Worm (Caenorhabditis elegans) whole organism, L1 larva: ENCODE data around the gene Y41G9A.5.

Experiments
- C16A3.4 ChIP-seq: fragments of 150-350 bp; optimal IDR thresholded peaks from 2 replicates; lab custom pipeline; 2014; ENCODE audit warnings: missing biosample characterization, missing genetic modification characterization
- alr-1 ChIP-seq: fragments of 200-800 bp; sonication (Bioruptor generic); optimal IDR thresholded peaks from 2 replicates; lab custom pipeline; 2018; ENCODE audit warnings: borderline replicate concordance, mild to moderate bottlenecking, missing genetic modification characterization, missing compliant biosample characterization
- ama-1 ChIP-seq: fragments of 150-350 bp; optimal IDR thresholded peaks from 2 replicates; lab custom pipeline; 2014
- ceh-8 ChIP-seq: fragments of 200-800 bp; sonication (Bioruptor generic); optimal IDR thresholded peaks from 2 replicates; lab custom pipeline; 2018; ENCODE audit warnings: mild to moderate bottlenecking, missing genetic modification characterization, moderate library complexity, missing compliant biosample characterization
- ces-1 ChIP-seq: fragments of 150-350 bp; optimal IDR thresholded peaks from 2 replicates; lab custom pipeline; 2014; ENCODE audit warnings: missing biosample characterization, missing genetic modification reagents, missing genetic modification characterization
- dpl-1 ChIP-seq, 3 experiments: fragments of 150-350 bp in 2 of 3; sonication (generic microtip) in 1 of 3; optimal IDR thresholded peaks; 2 replicates each; lab custom pipeline; 2014 to 2017; ENCODE audit warnings: missing biosample characterization in 3 of 3, missing genetic modification characterization in 3 of 3, missing genetic modification reagents in 3 of 3
- efl-1 ChIP-seq, 4 experiments: fragments of 150-350 bp; optimal IDR thresholded peaks in 3 of 4; peaks in 1 of 4; 1 replicate in 1 of 4; 2 replicates in 3 of 4; lab custom pipeline; 2014; ENCODE audit warnings: missing biosample characterization in 2 of 4, missing genetic modification characterization in 2 of 4, missing genetic modification reagents in 2 of 4
- egl-27 ChIP-seq, 2 experiments: fragments of 150-350 bp in 1 of 2; sonication (generic microtip); optimal IDR thresholded peaks; 3 replicates each; lab custom pipeline; 2017 to 2018; ENCODE audit warnings: missing biosample characterization in 2 of 2, missing genetic modification characterization in 2 of 2, missing genetic modification reagents in 2 of 2
- ets-5 ChIP-seq: fragments of 200-800 bp; sonication (Bioruptor generic); IDR thresholded peaks from 2 replicates; pipeline ENCODE4 v1.3.6; 2022; ENCODE audit warnings: missing genetic modification characterization, missing compliant biosample characterization
- fkh-4 ChIP-seq: sonication (generic microtip); optimal IDR thresholded peaks from 2 replicates; lab custom pipeline; 2016; ENCODE audit warnings: missing compliant biosample characterization, missing genetic modification characterization, borderline replicate concordance
- grh-1 ChIP-seq: fragments of 200-800 bp; sonication (Bioruptor generic); IDR thresholded peaks from 2 replicates; pipeline ENCODE4 v1.3.6; 2022; ENCODE audit warnings: missing genetic modification reagents, missing genetic modification characterization, missing compliant biosample characterization
- hlh-17 ChIP-seq: fragments of 200-800 bp; sonication (Bioruptor generic); optimal IDR thresholded peaks from 2 replicates; lab custom pipeline; 2018; ENCODE audit warnings: missing genetic modification characterization, mild to moderate bottlenecking, missing compliant biosample characterization, moderate library complexity, borderline replicate concordance
- hlh-4 ChIP-seq: sonication (generic microtip); optimal IDR thresholded peaks from 2 replicates; lab custom pipeline; 2016; ENCODE audit warnings: mild to moderate bottlenecking, missing genetic modification characterization, missing compliant biosample characterization
- hpl-2 ChIP-seq: fragments of 150-350 bp; optimal IDR thresholded peaks from 2 replicates; lab custom pipeline; 2014; ENCODE audit warnings: missing biosample characterization, missing genetic modification reagents, missing genetic modification characterization
- lin-13 ChIP-seq: fragments of 150-350 bp; optimal IDR thresholded peaks from 2 replicates; lab custom pipeline; 2014; ENCODE audit warnings: missing biosample characterization, missing genetic modification reagents, missing genetic modification characterization
- lin-14 ChIP-seq: fragments of 200-800 bp; sonication (Bioruptor generic); optimal IDR thresholded peaks from 2 replicates; lab custom pipeline; 2018; ENCODE audit warnings: mild to moderate bottlenecking, missing genetic modification characterization, moderate library complexity, missing compliant biosample characterization
- lin-35 ChIP-seq, 2 experiments: fragments of 150-350 bp; optimal IDR thresholded peaks; 2 replicates each; lab custom pipeline; 2014; ENCODE audit warnings: missing biosample characterization in 2 of 2, missing genetic modification characterization in 2 of 2, missing genetic modification reagents in 2 of 2
- lin-39 ChIP-seq: fragments of 150-350 bp; optimal IDR thresholded peaks from 2 replicates; lab custom pipeline; 2014; ENCODE audit warnings: missing biosample characterization, missing genetic modification reagents, missing genetic modification characterization
- lir-3 ChIP-seq: sonication (generic microtip); optimal IDR thresholded peaks from 2 replicates; lab custom pipeline; 2016; ENCODE audit warnings: mild to moderate bottlenecking, missing genetic modification characterization, moderate library complexity, missing compliant biosample characterization; ENCODE audit not compliant: poor library complexity
- lsy-2 ChIP-seq, 2 experiments: fragments of 150-350 bp; optimal IDR thresholded peaks; 2 replicates each; lab custom pipeline; 2014; ENCODE audit warnings: missing biosample characterization in 2 of 2, missing genetic modification characterization in 2 of 2
- mab-9 ChIP-seq: fragments of 200-800 bp; sonication (Bioruptor generic); IDR thresholded peaks from 2 replicates; pipeline ENCODE4 v1.3.6; 2022; ENCODE audit warnings: missing genetic modification reagents, missing genetic modification characterization, missing compliant biosample characterization
- mep-1 ChIP-seq: fragments of 150-350 bp; optimal IDR thresholded peaks from 2 replicates; lab custom pipeline; 2014; ENCODE audit warnings: missing biosample characterization, missing genetic modification characterization
- nhr-11 ChIP-seq: fragments of 150-350 bp; optimal IDR thresholded peaks from 2 replicates; lab custom pipeline; 2014; ENCODE audit warnings: missing biosample characterization, missing genetic modification characterization
- nhr-12 ChIP-seq: sonication (generic microtip); optimal IDR thresholded peaks from 2 replicates; lab custom pipeline; 2017; ENCODE audit warnings: missing biosample characterization, missing genetic modification characterization
- nhr-237 ChIP-seq: fragments of 150-350 bp; optimal IDR thresholded peaks from 2 replicates; lab custom pipeline; 2014; ENCODE audit warnings: missing biosample characterization, missing genetic modification characterization
- nhr-28 ChIP-seq: fragments of 150-350 bp; optimal IDR thresholded peaks from 2 replicates; lab custom pipeline; 2014; ENCODE audit warnings: missing biosample characterization, missing genetic modification characterization
- nhr-84 ChIP-seq: sonication (generic microtip); optimal IDR thresholded peaks from 2 replicates; lab custom pipeline; 2017; ENCODE audit warnings: missing biosample characterization, missing genetic modification characterization
- nhr-90 ChIP-seq: sonication (generic microtip); optimal IDR thresholded peaks from 2 replicates; lab custom pipeline; 2016; ENCODE audit warnings: mild to moderate bottlenecking, missing genetic modification characterization, missing compliant biosample characterization; ENCODE audit not compliant: poor library complexity
- pax-3 ChIP-seq: fragments of 200-800 bp; sonication (Bioruptor generic); optimal IDR thresholded peaks from 2 replicates; lab custom pipeline; 2018; ENCODE audit warnings: mild to moderate bottlenecking, missing genetic modification characterization, moderate library complexity, missing compliant biosample characterization
- snu-23 ChIP-seq: sonication (generic microtip); optimal IDR thresholded peaks from 2 replicates; lab custom pipeline; 2016; ENCODE audit warnings: missing genetic modification characterization, missing compliant biosample characterization
- tbx-2 ChIP-seq: sonication (generic microtip); optimal IDR thresholded peaks from 2 replicates; lab custom pipeline; 2016; ENCODE audit warnings: missing genetic modification characterization, missing compliant biosample characterization
- unc-130 ChIP-seq: fragments of 150-350 bp; optimal IDR thresholded peaks from 2 replicates; lab custom pipeline; 2017; ENCODE audit warnings: missing biosample characterization, missing genetic modification characterization, inconsistent platforms
- unc-98 ChIP-seq: fragments of 200-800 bp; sonication (Bioruptor generic); IDR thresholded peaks from 2 replicates; pipeline ENCODE4 v1.3.6; 2022; ENCODE audit warnings: missing genetic modification characterization, missing compliant biosample characterization
- xbp-1 ChIP-seq: sonication (generic microtip); optimal IDR thresholded peaks from 2 replicates; lab custom pipeline; 2016; ENCODE audit warnings: missing genetic modification characterization, missing compliant biosample characterization
- zag-1 ChIP-seq: fragments of 150-350 bp; optimal IDR thresholded peaks from 2 replicates; lab custom pipeline; 2014; ENCODE audit warnings: missing biosample characterization, missing genetic modification characterization
- zip-4 ChIP-seq: fragments of 200-800 bp; sonication (Bioruptor generic); optimal IDR thresholded peaks from 2 replicates; lab custom pipeline; 2018; ENCODE audit warnings: mild to moderate bottlenecking, missing genetic modification characterization, moderate library complexity, missing compliant biosample characterization
- ztf-4 ChIP-seq: fragments of 150-350 bp; optimal IDR thresholded peaks from 2 replicates; lab custom pipeline; 2014; ENCODE audit warnings: missing biosample characterization, missing genetic modification characterization

Y41G9A.5 gene

DNA sequence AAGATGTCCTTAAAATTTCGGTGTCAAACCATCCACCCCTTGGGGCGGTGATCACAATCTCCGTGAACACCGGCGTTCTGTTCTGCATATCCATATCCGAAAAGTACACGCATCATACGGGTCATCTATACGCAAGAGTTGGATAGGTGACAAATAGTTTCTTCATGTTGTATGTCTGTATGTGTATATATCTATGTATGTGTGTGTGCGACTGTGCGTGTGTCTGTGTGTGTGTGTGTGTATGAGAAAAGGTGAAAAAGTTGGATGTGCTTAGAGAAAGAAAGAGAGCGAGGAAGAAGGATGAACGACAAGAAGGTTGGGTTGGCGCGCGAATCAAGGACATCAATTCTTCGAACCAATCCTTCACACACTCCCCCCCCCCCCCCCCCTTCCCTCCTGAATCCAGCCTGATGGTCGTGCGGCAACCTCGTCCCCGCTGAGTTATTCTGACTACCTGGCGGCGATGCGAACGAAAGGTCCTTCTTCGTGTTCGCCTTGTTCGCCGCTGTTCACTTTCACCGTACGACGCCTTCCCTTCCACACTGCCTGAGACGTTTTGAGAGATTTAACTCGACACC, 39.1 kb upstream of the Y41G9A.5 start (continued):
- TF ChIP-seq hlh-4 (tag; lab: Kevin White, UChicago) = no peak
- TF ChIP-seq unc-98 (GFP tag; lab: Robert Waterston, UW) = no peak
- no peak for TF ChIP-seq pax-3 (tag; lab: Kevin White, UChicago)
- no peak for TF ChIP-seq hlh-17 (GFP tag; lab: Kevin White, UChicago)
- no peak for TF ChIP-seq nhr-90 (tag; lab: Kevin White, UChicago)
- TF ChIP-seq alr-1 (tag; lab: Kevin White, UChicago) = no peak
- TF ChIP-seq C16A3.4 = peak; percentile 14
- TF ChIP-seq nhr-28 = no peak
- no peak for TF ChIP-seq dpl-1 (GFP tag; optimal IDR thresholded peaks at IDR 0.05; lab: Kevin White, UChicago)
- TF ChIP-seq lsy-2 (tag; optimal IDR thresholded peaks at IDR 0.05; lab: Kevin White, UChicago) = no peak
- TF ChIP-seq zag-1 (tag; lab: Kevin White, UChicago) = no peak
- TF ChIP-seq snu-23 (GFP tag; lab: Kevin White, UChicago) = peak; percentile 49
- no peak for TF ChIP-seq fkh-4 (tag; lab: Kevin White, UChicago)
- no peak for TF ChIP-seq ces-1 (GFP tag; lab: Kevin White, UChicago)
- peak; percentile 57 for TF ChIP-seq mep-1
- TF ChIP-seq egl-27 (tag; optimal IDR thresholded peaks at IDR 0.05; lab: Kevin White, UChicago) = no peak
- no peak for TF ChIP-seq mab-9 (GFP tag; lab: Robert Waterston, UW)
- peak; percentile 81 for TF ChIP-seq lin-14 (GFP tag; lab: Kevin White, UChicago)
- TF ChIP-seq lin-13 (GFP tag; lab: Kevin White, UChicago) = no peak
- peak; percentile 45; the same call in 1 of the 2 replicates for TF ChIP-seq grh-1 (GFP tag; lab: Robert Waterston, UW)
- TF ChIP-seq ama-1 (lab: Kevin White, UChicago) = no peak
- TF ChIP-seq nhr-84 = no peak
- no peak for TF ChIP-seq unc-130 (tag; lab: Kevin White, UChicago)
- TF ChIP-seq ceh-8 = no peak

DNA sequence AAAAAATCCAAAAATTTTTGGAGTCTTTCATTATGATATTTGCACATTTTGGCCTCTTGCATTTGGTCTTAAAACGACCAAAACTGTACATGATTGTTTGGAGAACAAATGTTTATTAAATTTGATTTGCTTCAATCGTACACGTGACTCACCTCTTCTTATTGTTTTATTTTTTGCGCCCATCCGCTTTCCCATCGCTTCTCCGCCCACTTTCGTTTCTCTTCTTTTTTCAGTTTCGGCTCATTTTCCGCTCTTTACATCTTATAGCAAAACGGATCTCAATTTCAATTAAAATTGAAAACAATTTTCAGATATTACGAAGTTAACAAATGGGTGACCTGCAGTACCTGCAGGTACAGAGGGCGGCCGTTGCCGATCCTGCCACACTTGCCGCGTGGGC, 37.2 kb upstream of the Y41G9A.5 start, which contains the start of gene nmy-1:
Gene nmy-1, plus strand, starts transcription at position 301 of the 400 bp plus-strand sequence.
- no peak for TF ChIP-seq nhr-11 (tag; lab: Kevin White, UChicago)
- no peak for TF ChIP-seq xbp-1 (tag; lab: Kevin White, UChicago)
- no peak for TF ChIP-seq hlh-4 (tag; lab: Kevin White, UChicago)
- no peak for TF ChIP-seq zip-4 (GFP tag; lab: Kevin White, UChicago)
- TF ChIP-seq ztf-4 (tag; lab: Kevin White, UChicago) = no peak
- no peak for TF ChIP-seq nhr-12 (tag; lab: Kevin White, UChicago)
- no peak for TF ChIP-seq ets-5 (GFP tag; lab: Robert Waterston, UW)
- TF ChIP-seq nhr-237 (tag; lab: Kevin White, UChicago) = no peak
- TF ChIP-seq lin-35 (GFP tag; optimal IDR thresholded peaks at IDR 0.05; lab: Kevin White, UChicago) = no peak
- no peak for TF ChIP-seq lin-39 (tag; lab: Kevin White, UChicago)
- TF ChIP-seq lin-14 (GFP tag; lab: Kevin White, UChicago) = no peak
- TF ChIP-seq tbx-2 = no peak
- no peak for TF ChIP-seq lir-3 (tag; lab: Kevin White, UChicago)
- no peak for TF ChIP-seq ceh-8
- no peak for TF ChIP-seq dpl-1 (GFP tag; optimal IDR thresholded peaks at IDR 0.05; lab: Kevin White, UChicago)

DNA sequence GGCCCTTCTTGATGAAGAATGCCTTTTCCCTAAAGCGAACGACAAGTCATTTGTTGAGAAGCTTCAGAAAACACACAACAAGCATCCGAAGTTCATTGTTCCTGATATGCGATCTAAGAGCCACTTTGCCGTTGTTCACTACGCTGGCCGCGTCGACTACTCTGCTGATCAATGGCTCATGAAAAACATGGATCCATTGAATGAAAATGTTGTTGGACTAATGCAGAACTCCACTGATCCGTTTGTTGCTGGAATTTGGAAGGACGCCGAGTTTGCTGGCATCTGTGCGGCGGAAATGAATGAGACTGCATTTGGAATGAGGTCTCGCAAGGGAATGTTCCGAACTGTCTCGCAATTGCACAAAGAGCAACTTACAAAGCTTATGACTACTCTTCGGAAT, 33.8 kb upstream of the Y41G9A.5 start:
- no peak for TF ChIP-seq efl-1 (optimal IDR thresholded peaks at IDR 0.05; lab: Kevin White, UChicago)
- TF ChIP-seq efl-1 (GFP tag; optimal IDR thresholded peaks at IDR 0.05 in 1 of 2; lab: Kevin White, UChicago) = peak in 1 of 2 experiments; percentile 58
- no peak for TF ChIP-seq hpl-2 (GFP tag; lab: Kevin White, UChicago)
